Fruit fly (Drosophila melanogaster) whole organism, embryonic: Measurements from ENCODE around the gene dgt1.

Experiments
- Antp ChIP-seq: fragments of 200-800 bp; sonication (Bioruptor generic); optimal IDR thresholded peaks from 3 replicates; lab custom pipeline; 2016; ENCODE audit warnings: missing biosample characterization, missing genetic modification characterization
- Atf6 ChIP-seq: fragments of 200-800 bp; sonication (Bioruptor generic); IDR thresholded peaks from 2 replicates; pipeline ENCODE4 v1.3.6; 2022; ENCODE audit warnings: missing biosample characterization, missing genetic modification characterization
- BEAF-32 ChIP-seq: fragments of 200-800 bp; sonication (Bioruptor generic); optimal IDR thresholded peaks from 3 replicates; lab custom pipeline; 2017; ENCODE audit warnings: missing biosample characterization, missing genetic modification characterization, mild to moderate bottlenecking, moderate library complexity, missing genetic modification reagents
- CG10274 ChIP-seq: fragments of 200-800 bp; sonication (Bioruptor generic); optimal IDR thresholded peaks from 3 replicates; lab custom pipeline; 2017; ENCODE audit warnings: missing biosample characterization, mild to moderate bottlenecking, missing genetic modification characterization
- CG10431 ChIP-seq: fragments of 200-800 bp; sonication (Bioruptor generic); optimal IDR thresholded peaks from 3 replicates; lab custom pipeline; 2018; ENCODE audit warnings: missing biosample characterization, mild to moderate bottlenecking, missing genetic modification characterization
- CG10462 ChIP-seq: fragments of 200-800 bp; sonication (Bioruptor generic); optimal IDR thresholded peaks from 2 replicates; lab custom pipeline; 2016; ENCODE audit warnings: missing biosample characterization, missing genetic modification characterization
- CG13287 ChIP-seq: fragments of 200-800 bp; sonication (Bioruptor generic); IDR thresholded peaks from 2 replicates; pipeline ENCODE4 v1.3.6; 2022; ENCODE audit warnings: missing biosample characterization, missing genetic modification characterization; ENCODE audit not compliant: partially characterized antibody
- CG13624 ChIP-seq: fragments of 200-800 bp; sonication (Bioruptor generic); optimal IDR thresholded peaks from 2 replicates; lab custom pipeline; 2016; ENCODE audit warnings: missing biosample characterization, missing genetic modification characterization
- CG13894 ChIP-seq: fragments of 200-800 bp; sonication (Bioruptor generic); optimal IDR thresholded peaks from 3 replicates; lab custom pipeline; 2018; ENCODE audit warnings: missing biosample characterization, mild to moderate bottlenecking, missing genetic modification characterization, moderate library complexity
- CG14710 ChIP-seq: fragments of 200-800 bp; sonication (Bioruptor generic); optimal IDR thresholded peaks from 3 replicates; lab custom pipeline; 2019; ENCODE audit warnings: missing biosample characterization, mild to moderate bottlenecking, missing genetic modification characterization, moderate library complexity
- CG17568 ChIP-seq: fragments of 200-800 bp; sonication (Bioruptor generic); optimal IDR thresholded peaks from 2 replicates; lab custom pipeline; 2018; ENCODE audit warnings: missing biosample characterization, mild to moderate bottlenecking, missing genetic modification characterization, moderate library complexity
- CG2116 ChIP-seq: fragments of 200-800 bp; sonication (Bioruptor generic); optimal IDR thresholded peaks from 3 replicates; lab custom pipeline; 2018; ENCODE audit warnings: missing biosample characterization, mild to moderate bottlenecking, missing genetic modification characterization
- CG34376 ChIP-seq: fragments of 200-800 bp; sonication (Bioruptor generic); optimal IDR thresholded peaks from 2 replicates; lab custom pipeline; 2018; ENCODE audit warnings: missing biosample characterization, mild to moderate bottlenecking, missing genetic modification characterization
- CG34422 ChIP-seq: fragments of 200-800 bp; sonication (Bioruptor generic); IDR thresholded peaks from 3 replicates; pipeline ENCODE4 v1.3.6; 2022; ENCODE audit warnings: missing biosample characterization, missing genetic modification characterization
- CG4617 ChIP-seq: fragments of 200-800 bp; sonication (Bioruptor generic); optimal IDR thresholded peaks from 3 replicates; lab custom pipeline; 2016; ENCODE audit warnings: missing biosample characterization, missing genetic modification characterization, borderline replicate concordance
- CG5180 ChIP-seq: fragments of 200-800 bp; sonication (Bioruptor generic); optimal IDR thresholded peaks from 3 replicates; lab custom pipeline; 2017; ENCODE audit warnings: missing biosample characterization, missing genetic modification characterization, mild to moderate bottlenecking, moderate library complexity, missing genetic modification reagents
- CG6791 ChIP-seq: fragments of 200-800 bp; sonication (Bioruptor generic); IDR thresholded peaks from 3 replicates; pipeline ENCODE4 v1.3.6; 2022; ENCODE audit warnings: missing biosample characterization, missing genetic modification characterization; ENCODE audit not compliant: partially characterized antibody
- CG7357 ChIP-seq: fragments of 200-800 bp; sonication (Bioruptor generic); IDR thresholded peaks from 3 replicates; pipeline ENCODE4 v1.3.6; 2022; ENCODE audit warnings: missing biosample characterization, missing genetic modification characterization
- CG7372 ChIP-seq: fragments of 200-800 bp; sonication (Bioruptor generic); IDR thresholded peaks from 2 replicates; pipeline ENCODE4 v1.3.6; 2022; ENCODE audit warnings: missing biosample characterization, missing genetic modification characterization
- CG8359 ChIP-seq: fragments of 200-800 bp; sonication (Bioruptor generic); optimal IDR thresholded peaks from 2 replicates; lab custom pipeline; 2017; ENCODE audit warnings: missing biosample characterization, mild to moderate bottlenecking, missing genetic modification characterization, borderline replicate concordance
- CrebB ChIP-seq: fragments of 200-800 bp; sonication (Bioruptor generic); optimal IDR thresholded peaks from 3 replicates; lab custom pipeline; 2018; ENCODE audit warnings: missing biosample characterization, mild to moderate bottlenecking, missing genetic modification characterization
- Dfd ChIP-seq, 2 experiments: fragments of >200 bp; optimal IDR thresholded peaks; 2 replicates each; lab custom pipeline; 2017; ENCODE audit warnings: missing biosample characterization in 2 of 2, missing genetic modification characterization in 2 of 2
- Doc3 ChIP-seq: fragments of 200-800 bp; sonication (Bioruptor generic); IDR thresholded peaks from 3 replicates; pipeline ENCODE4 v1.3.6; 2022; ENCODE audit warnings: missing biosample characterization, missing genetic modification characterization; ENCODE audit not compliant: partially characterized antibody
- Dp ChIP-seq: fragments of 200-800 bp; sonication (Bioruptor generic); optimal IDR thresholded peaks from 2 replicates; lab custom pipeline; 2018; ENCODE audit warnings: missing biosample characterization, mild to moderate bottlenecking, missing genetic modification characterization, moderate library complexity
- E2f1 ChIP-seq: fragments of 200-800 bp; sonication (Bioruptor generic); IDR thresholded peaks from 2 replicates; pipeline ENCODE4 v1.3.6; 2022; ENCODE audit warnings: missing biosample characterization, missing genetic modification characterization
- E2f2 ChIP-seq: fragments of 200-800 bp; sonication (Bioruptor generic); IDR thresholded peaks from 2 replicates; pipeline ENCODE4 v1.3.6; 2022; ENCODE audit warnings: missing biosample characterization, missing genetic modification characterization
- HmgD ChIP-seq: fragments of 200-800 bp; sonication (Bioruptor generic); optimal IDR thresholded peaks from 3 replicates; lab custom pipeline; 2016; ENCODE audit warnings: missing biosample characterization, missing genetic modification characterization
- Jarid2 ChIP-seq: fragments of 200-800 bp; sonication (Bioruptor generic); optimal IDR thresholded peaks from 3 replicates; lab custom pipeline; 2017; ENCODE audit warnings: mild to moderate bottlenecking, missing biosample characterization, missing genetic modification reagents, missing genetic modification characterization
- MBD-R2 ChIP-seq: fragments of 200-800 bp; sonication (Bioruptor generic); IDR thresholded peaks from 2 replicates; pipeline ENCODE4 v1.3.6; 2022; ENCODE audit warnings: missing biosample characterization, missing genetic modification characterization
- MESR4 ChIP-seq: fragments of 200-800 bp; sonication (Bioruptor generic); optimal IDR thresholded peaks from 2 replicates; lab custom pipeline; 2018; ENCODE audit warnings: missing biosample characterization, mild to moderate bottlenecking, missing genetic modification characterization, moderate library complexity
- Meics ChIP-seq: fragments of 200-800 bp; sonication (Bioruptor generic); optimal IDR thresholded peaks from 2 replicates; lab custom pipeline; 2017; ENCODE audit warnings: missing biosample characterization, mild to moderate bottlenecking, missing genetic modification characterization
- Myb ChIP-seq: fragments of 200-800 bp; sonication (Bioruptor generic); optimal IDR thresholded peaks from 2 replicates; lab custom pipeline; 2016; ENCODE audit warnings: missing biosample characterization, missing genetic modification characterization
- Opbp ChIP-seq: fragments of 200-800 bp; sonication (Bioruptor generic); IDR thresholded peaks from 3 replicates; pipeline ENCODE4 v1.3.6; 2022; ENCODE audit warnings: missing biosample characterization, missing genetic modification characterization; ENCODE audit not compliant: partially characterized antibody
- Six4 ChIP-seq: fragments of 200-800 bp; sonication (Bioruptor generic); optimal IDR thresholded peaks from 2 replicates; lab custom pipeline; 2016; ENCODE audit warnings: missing biosample characterization, missing genetic modification characterization
- Sry-β ChIP-seq: fragments of 200-800 bp; sonication (Bioruptor generic); optimal IDR thresholded peaks from 2 replicates; lab custom pipeline; 2018; ENCODE audit warnings: missing biosample characterization, mild to moderate bottlenecking, missing genetic modification characterization, moderate library complexity
- crol ChIP-seq: fragments of 200-800 bp; sonication (Bioruptor generic); IDR thresholded peaks from 2 replicates; pipeline ENCODE4 v1.3.6; 2022; ENCODE audit warnings: missing biosample characterization, missing genetic modification characterization
- dysf ChIP-seq: fragments of 200-800 bp; sonication (Bioruptor generic); IDR thresholded peaks from 3 replicates; pipeline ENCODE4 v1.3.6; 2022; ENCODE audit warnings: missing biosample characterization, missing genetic modification characterization
- exex ChIP-seq: fragments of 200-800 bp; sonication (Bioruptor generic); optimal IDR thresholded peaks from 4 replicates; lab custom pipeline; 2018; ENCODE audit warnings: missing biosample characterization, mild to moderate bottlenecking, missing genetic modification characterization, moderate library complexity
- ranshi ChIP-seq: fragments of 200-800 bp; sonication (Bioruptor generic); IDR thresholded peaks from 2 replicates; pipeline ENCODE4 v1.3.6; 2022; ENCODE audit warnings: missing biosample characterization, missing genetic modification characterization
- stwl ChIP-seq: fragments of 200-800 bp; sonication (Bioruptor generic); optimal IDR thresholded peaks from 3 replicates; lab custom pipeline; 2018; ENCODE audit warnings: missing biosample characterization, mild to moderate bottlenecking, missing genetic modification characterization, moderate library complexity
- tio ChIP-seq: fragments of 200-800 bp; sonication (Bioruptor generic); optimal IDR thresholded peaks from 2 replicates; lab custom pipeline; 2017; ENCODE audit warnings: missing biosample characterization, missing genetic modification characterization, inconsistent platforms
- trem ChIP-seq: fragments of 200-800 bp; optimal IDR thresholded peaks from 3 replicates; lab custom pipeline; 2019; ENCODE audit warnings: missing biosample characterization, mild to moderate bottlenecking, missing genetic modification characterization, moderate library complexity
- wor ChIP-seq: fragments of 200-800 bp; sonication (Bioruptor generic); IDR thresholded peaks from 2 replicates; pipeline ENCODE4 v1.3.6; 2022; ENCODE audit warnings: missing biosample characterization, missing genetic modification characterization
- yki ChIP-seq: fragments of >200 bp; optimal IDR thresholded peaks from 3 replicates; lab custom pipeline; 2018
- zen2 ChIP-seq: fragments of 200-800 bp; sonication (Bioruptor generic); IDR thresholded peaks from 3 replicates; pipeline ENCODE4 v1.3.6; 2022; ENCODE audit warnings: missing biosample characterization, missing genetic modification characterization; ENCODE audit not compliant: partially characterized antibody

dgt1 gene

dm6 chr3R:29816266-29816665, 41.0 kb downstream of the dgt1 start, which contains the start of gene Vps16B (continued):
- TF ChIP-seq BEAF-32 (peak; percentile 19), Sry-β (GFP tag; lab: Kevin White, UChicago) (no peak), dysf (GFP tag; lab: Robert Waterston, UW) (no peak), CG10274 (no peak), CrebB (tag; lab: Kevin White, UChicago) (no peak), Myb (GFP tag; lab: Kevin White, UChicago) (peak; percentile 98), CG14710 (tag; lab: Kevin White, UChicago) (peak; percentile 41), Jarid2 (GFP tag; lab: Kevin White, UChicago) (no peak), Dfd (GFP tag; optimal IDR thresholded peaks at IDR 0.05; lab: Kevin White, UChicago) (no peak), MBD-R2 (GFP tag; lab: Robert Waterston, UW) (peak; percentile 84), E2f1 (GFP tag; lab: Robert Waterston, UW) (no peak), CG8359 (GFP tag; lab: Kevin White, UChicago) (no peak), CG34422 (GFP tag; lab: Robert Waterston, UW) (no peak), exex (tag; lab: Kevin White, UChicago) (no peak), CG34376 (GFP tag; lab: Kevin White, UChicago) (no peak), CG13624 (GFP tag; lab: Kevin White, UChicago) (no peak), trem (peak; percentile 40), MESR4 (GFP tag; lab: Kevin White, UChicago) (peak; percentile 48), Six4 (GFP tag; lab: Kevin White, UChicago) (no peak), CG10462 (no peak), Doc3 (peak; percentile 21; the same call in 1 of the 3 replicates), CG7357 (GFP tag; lab: Robert Waterston, UW) (no peak), CG7372 (GFP tag; lab: Robert Waterston, UW) (no peak), yki (lab: Kevin White, UChicago) (no peak), Dp (GFP tag; lab: Kevin White, UChicago) (peak; percentile 64), crol (GFP tag; lab: Robert Waterston, UW) (no peak), Opbp (GFP tag; lab: Robert Waterston, UW) (peak; percentile 39; the same call in 1 of the 3 replicates), CG2116 (GFP tag; lab: Kevin White, UChicago) (peak; percentile 35), CG13894 (tag; lab: Kevin White, UChicago) (no peak), Atf6 (GFP tag; lab: Robert Waterston, UW) (no peak), CG17568 (GFP tag; lab: Kevin White, UChicago) (no peak), CG5180 (no peak), wor (GFP tag; lab: Robert Waterston, UW) (no peak), HmgD (no peak), CG6791 (GFP tag; lab: Robert Waterston, UW) (peak; percentile 30; the same call in 1 of the 3 replicates), E2f2 (GFP tag; lab: Robert Waterston, UW) (peak; percentile 71), CG13287 (peak; percentile 69), zen2 (GFP tag; lab: Robert Waterston, UW) (0 out of 3 replicates have a peak, but pooled peaks have one; percentile 49), CG4617 (peak; percentile 68), tio (GFP tag; lab: Kevin White, UChicago) (no peak), CG10431 (GFP tag; lab: Kevin White, UChicago) (no peak), stwl (tag; lab: Kevin White, UChicago) (peak; percentile 94), Meics (GFP tag; lab: Kevin White, UChicago) (no peak), Antp (GFP tag; lab: Kevin White, UChicago) (no peak), ranshi (GFP tag; lab: Robert Waterston, UW) (no peak)
